Worm (Caenorhabditis elegans) whole organism, L1 larva: Measurements from ENCODE around the gene T26E4.9.

ENCODE experiments used
- elt-3 ChIP-seq, 6 experiments: fragments of 150-350 bp in 1 of 6; sonication (generic microtip); optimal IDR thresholded peaks; 2 replicates each; lab custom pipeline; 2017 to 2018; ENCODE audit warnings: missing biosample characterization in 6 of 6, missing genetic modification characterization in 6 of 6, inconsistent platforms in 1 of 6
- fkh-10 ChIP-seq: sonication (generic microtip); optimal IDR thresholded peaks from 2 replicates; lab custom pipeline; 2017; ENCODE audit warnings: missing biosample characterization, missing genetic modification reagents, missing genetic modification characterization
- nhr-12 ChIP-seq: sonication (generic microtip); optimal IDR thresholded peaks from 2 replicates; lab custom pipeline; 2017; ENCODE audit warnings: missing biosample characterization, missing genetic modification characterization

DNA sequence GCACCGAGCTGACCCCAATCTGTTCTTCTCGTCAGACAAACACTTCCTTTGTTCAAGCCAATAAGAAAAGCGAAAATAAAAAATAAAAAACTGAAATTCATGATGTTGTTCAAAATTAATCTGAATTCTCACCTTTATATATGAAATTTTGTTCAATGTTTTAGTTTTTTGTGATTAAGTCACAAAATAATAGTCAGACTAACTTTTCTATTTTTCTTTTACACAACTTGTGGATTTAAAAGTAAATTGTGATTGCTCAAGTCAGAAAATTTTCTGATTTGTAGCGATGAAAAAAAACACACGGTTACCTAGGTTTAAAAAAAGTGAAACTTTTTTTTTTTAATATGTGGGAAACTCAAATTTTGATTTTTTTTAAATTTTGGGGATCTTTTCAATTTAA lies 15.2 kb upstream of the T26E4.9 start, which contains the start of gene abf-3:
- TF ChIP-seq fkh-10 (no peak), nhr-12 (tag; lab: Kevin White, UChicago) (no peak), elt-3 (tag; optimal IDR thresholded peaks at IDR 0.05; lab: Kevin White, UChicago) (no peak)
